Fruit fly (Drosophila melanogaster) whole organism, embryonic: ENCODE results near the gene ich.
A peak's percentile ranks its signal among the peaks of the same experiment; 100 is the strongest.

Experiments used
- Awh ChIP-seq: fragments of 200-800 bp; sonication (Bioruptor generic); IDR thresholded peaks from 2 replicates; pipeline ENCODE4, ENCODE4 v1.3.6; 2022; ENCODE audit warnings: missing biosample characterization, missing genetic modification characterization
- CG10565 ChIP-seq: fragments of 200-800 bp; sonication (Bioruptor generic); optimal IDR thresholded peaks from 3 replicates; lab custom pipeline; 2016; ENCODE audit warnings: missing biosample characterization, mild to moderate bottlenecking, missing genetic modification characterization
- CG11504 ChIP-seq: fragments of 200-800 bp; sonication (Bioruptor generic); optimal IDR thresholded peaks from 3 replicates; lab custom pipeline; 2019; ENCODE audit warnings: missing biosample characterization, mild to moderate bottlenecking, missing genetic modification characterization, moderate library complexity
- CG12391 ChIP-seq: fragments of 200-800 bp; sonication (Bioruptor generic); optimal IDR thresholded peaks from 3 replicates; lab custom pipeline; 2018; ENCODE audit warnings: missing biosample characterization, mild to moderate bottlenecking, missing genetic modification characterization, moderate library complexity
- CG13123 ChIP-seq: fragments of 200-800 bp; sonication (Bioruptor generic); optimal IDR thresholded peaks from 2 replicates; lab custom pipeline; 2016; ENCODE audit warnings: missing biosample characterization, missing genetic modification characterization
- CG1529 ChIP-seq: fragments of 200-800 bp; sonication (Bioruptor generic); optimal IDR thresholded peaks from 3 replicates; lab custom pipeline; 2018; ENCODE audit warnings: missing biosample characterization, missing genetic modification characterization
- CG15479 ChIP-seq: fragments of 200-800 bp; sonication (Bioruptor generic); optimal IDR thresholded peaks from 3 replicates; lab custom pipeline; 2019; ENCODE audit warnings: missing biosample characterization, mild to moderate bottlenecking, missing genetic modification characterization, moderate library complexity
- CG15601 ChIP-seq: fragments of 200-800 bp; sonication (Bioruptor generic); optimal IDR thresholded peaks from 3 replicates; lab custom pipeline; 2019; ENCODE audit warnings: missing biosample characterization, mild to moderate bottlenecking, missing genetic modification characterization, moderate library complexity
- CG17186 ChIP-seq: fragments of 200-800 bp; sonication (Bioruptor generic); optimal IDR thresholded peaks from 3 replicates; lab custom pipeline; 2017; ENCODE audit warnings: missing biosample characterization, missing genetic modification reagents, missing genetic modification characterization
- CG3838 ChIP-seq: fragments of 200-800 bp; sonication (Bioruptor generic); optimal IDR thresholded peaks from 3 replicates; lab custom pipeline; 2016; ENCODE audit warnings: missing biosample characterization, missing genetic modification characterization
- CG4730 ChIP-seq: fragments of 200-800 bp; sonication (Bioruptor generic); IDR thresholded peaks from 2 replicates; pipeline ENCODE4 v1.3.6; 2022; ENCODE audit warnings: missing biosample characterization, missing genetic modification characterization
- CG5180 ChIP-seq: fragments of 200-800 bp; sonication (Bioruptor generic); optimal IDR thresholded peaks from 3 replicates; lab custom pipeline; 2017; ENCODE audit warnings: missing biosample characterization, missing genetic modification characterization, mild to moderate bottlenecking, moderate library complexity, missing genetic modification reagents
- CG5953 ChIP-seq: fragments of 200-800 bp; sonication (Bioruptor generic); IDR thresholded peaks from 2 replicates; pipeline ENCODE4 v1.3.6; 2022; ENCODE audit warnings: missing biosample characterization, missing genetic modification characterization
- CG6683 ChIP-seq: fragments of 200-800 bp; sonication (Bioruptor generic); optimal IDR thresholded peaks from 2 replicates; lab custom pipeline; 2017; ENCODE audit warnings: missing biosample characterization, mild to moderate bottlenecking, missing genetic modification characterization, missing genetic modification reagents
- CG7556 ChIP-seq: fragments of 200-800 bp; sonication (Bioruptor generic); optimal IDR thresholded peaks from 2 replicates; lab custom pipeline; 2017; ENCODE audit warnings: missing biosample characterization, mild to moderate bottlenecking, missing genetic modification characterization
- CG7839 ChIP-seq: fragments of 200-800 bp; sonication (Bioruptor generic); optimal IDR thresholded peaks from 3 replicates; lab custom pipeline; 2018; ENCODE audit warnings: missing biosample characterization, mild to moderate bottlenecking, missing genetic modification characterization, moderate library complexity
- CG8281 ChIP-seq: fragments of 200-800 bp; sonication (Bioruptor generic); optimal IDR thresholded peaks from 2 replicates; lab custom pipeline; 2018; ENCODE audit warnings: missing biosample characterization, mild to moderate bottlenecking, missing genetic modification characterization, moderate library complexity
- CG9797 ChIP-seq: fragments of 200-800 bp; sonication (Bioruptor generic); optimal IDR thresholded peaks from 3 replicates; lab custom pipeline; 2018; ENCODE audit warnings: missing biosample characterization, mild to moderate bottlenecking, missing genetic modification characterization
- CG9876 ChIP-seq: fragments of 200-800 bp; sonication (Bioruptor generic); optimal IDR thresholded peaks from 2 replicates; lab custom pipeline; 2016; ENCODE audit warnings: missing biosample characterization, missing genetic modification characterization
- CHES-1-like ChIP-seq: fragments of 200-800 bp; sonication (Bioruptor generic); optimal IDR thresholded peaks from 2 replicates; lab custom pipeline; 2016; ENCODE audit warnings: missing biosample characterization, missing genetic modification characterization
- D ChIP-seq, 2 experiments: fragments of 200-800 bp in 1 of 2; fragments of >200 bp in 1 of 2; sonication (Bioruptor generic) in 1 of 2; optimal IDR thresholded peaks; 2 replicates in 1 of 2; 3 replicates in 1 of 2; lab custom pipeline; 2017; ENCODE audit warnings: mild to moderate bottlenecking in 1 of 2, missing biosample characterization in 1 of 2, missing genetic modification characterization in 1 of 2, missing genetic modification reagents in 1 of 2
- Dad ChIP-seq: fragments of 200-800 bp; sonication (Bioruptor generic); optimal IDR thresholded peaks from 3 replicates; lab custom pipeline; 2016; ENCODE audit warnings: missing biosample characterization, missing genetic modification characterization
- E2f2 ChIP-seq: fragments of 200-800 bp; sonication (Bioruptor generic); IDR thresholded peaks from 2 replicates; pipeline ENCODE4 v1.3.6; 2022; ENCODE audit warnings: missing biosample characterization, missing genetic modification characterization
- HHEX ChIP-seq: fragments of 200-800 bp; sonication (Bioruptor generic); optimal IDR thresholded peaks from 3 replicates; lab custom pipeline; 2017; ENCODE audit warnings: missing biosample characterization, mild to moderate bottlenecking, missing genetic modification characterization, missing genetic modification reagents
- Lhr ChIP-seq: fragments of 200-800 bp; sonication (Bioruptor generic); optimal IDR thresholded peaks from 3 replicates; lab custom pipeline; 2017; ENCODE audit warnings: mild to moderate bottlenecking, missing biosample characterization, missing genetic modification reagents, missing genetic modification characterization
- Max ChIP-seq: fragments of 200-800 bp; sonication (Bioruptor generic); optimal IDR thresholded peaks from 2 replicates; lab custom pipeline; 2016; ENCODE audit warnings: missing biosample characterization, mild to moderate bottlenecking, missing genetic modification characterization
- Med ChIP-seq: fragments of 200-800 bp; sonication (Bioruptor generic); peaks from one replicate; lab custom pipeline; 2016; ENCODE audit warnings: missing biosample characterization, missing genetic modification characterization, mild to moderate bottlenecking, inconsistent platforms, moderate library complexity
- Mrtf ChIP-seq: fragments of 200-800 bp; sonication (Bioruptor generic); IDR thresholded peaks from 3 replicates; pipeline ENCODE4 v1.3.6; 2022; ENCODE audit warnings: missing biosample characterization, missing genetic modification characterization
- Nf-YB ChIP-seq: fragments of 200-800 bp; sonication (Bioruptor generic); optimal IDR thresholded peaks from 3 replicates; lab custom pipeline; 2019; ENCODE audit warnings: missing biosample characterization, mild to moderate bottlenecking, missing genetic modification characterization, moderate library complexity
- Sry-δ ChIP-seq: fragments of 200-800 bp; sonication (Bioruptor generic); optimal IDR thresholded peaks from 2 replicates; lab custom pipeline; 2016; ENCODE audit warnings: missing biosample characterization, missing genetic modification characterization
- chif ChIP-seq, 2 experiments: fragments of 200-800 bp; sonication (Bioruptor generic); optimal IDR thresholded peaks; 3 replicates each; lab custom pipeline; 2016; ENCODE audit warnings: missing biosample characterization in 2 of 2, missing genetic modification characterization in 2 of 2
- da ChIP-seq: fragments of 200-800 bp; sonication (Bioruptor generic); optimal IDR thresholded peaks from 2 replicates; lab custom pipeline; 2016; ENCODE audit warnings: missing biosample characterization, missing genetic modification characterization
- dm ChIP-seq: fragments of 200-800 bp; sonication (Bioruptor generic); optimal IDR thresholded peaks from 3 replicates; lab custom pipeline; 2016; ENCODE audit warnings: missing biosample characterization, missing genetic modification characterization
- emc ChIP-seq: fragments of 200-800 bp; sonication (Bioruptor generic); optimal IDR thresholded peaks from 2 replicates; lab custom pipeline; 2016; ENCODE audit warnings: missing biosample characterization, missing genetic modification characterization
- en ChIP-seq: fragments of 200-800 bp; sonication (Bioruptor generic); optimal IDR thresholded peaks from 2 replicates; lab custom pipeline; 2016; ENCODE audit warnings: missing biosample characterization, missing genetic modification characterization
- gsb-n ChIP-seq: fragments of 200-800 bp; sonication (Bioruptor generic); optimal IDR thresholded peaks from 3 replicates; lab custom pipeline; 2018; ENCODE audit warnings: missing biosample characterization, mild to moderate bottlenecking, missing genetic modification characterization
- hkb ChIP-seq, 2 experiments: fragments of 200-800 bp in 1 of 2; fragments of >200 bp in 1 of 2; sonication (Bioruptor generic) in 1 of 2; IDR thresholded peaks in 1 of 2; optimal IDR thresholded peaks in 1 of 2; 2 replicates each; pipeline versions ENCODE4 v1.3.6 to Lab custom; 2017 to 2022; ENCODE audit warnings: missing biosample characterization in 1 of 2, missing genetic modification characterization in 1 of 2
- klu ChIP-seq: fragments of 200-800 bp; sonication (Bioruptor generic); IDR thresholded peaks from 2 replicates; pipeline ENCODE4 v1.3.6; 2022; ENCODE audit warnings: missing biosample characterization, missing genetic modification characterization
- lilli ChIP-seq: fragments of 200-800 bp; sonication (Bioruptor generic); optimal IDR thresholded peaks from 3 replicates; lab custom pipeline; 2016; ENCODE audit warnings: missing biosample characterization, missing genetic modification characterization
- lov ChIP-seq, 2 experiments: fragments of 200-800 bp in 1 of 2; fragments of >200 bp in 1 of 2; sonication (Bioruptor generic) in 1 of 2; IDR thresholded peaks in 1 of 2; optimal IDR thresholded peaks in 1 of 2; 2 replicates in 1 of 2; 3 replicates in 1 of 2; pipeline versions ENCODE4 v1.3.6 to Lab custom; 2017 to 2022; ENCODE audit warnings: missing biosample characterization in 1 of 2, missing genetic modification characterization in 1 of 2
- onecut ChIP-seq: fragments of 200-800 bp; sonication (Bioruptor generic); IDR thresholded peaks from 2 replicates; pipeline ENCODE4 v1.3.6; 2022; ENCODE audit warnings: missing biosample characterization, missing genetic modification characterization
- pfk ChIP-seq: fragments of 200-800 bp; sonication (Bioruptor generic); optimal IDR thresholded peaks from 2 replicates; lab custom pipeline; 2018; ENCODE audit warnings: missing biosample characterization, mild to moderate bottlenecking, missing genetic modification characterization, moderate library complexity
- prd ChIP-seq, 3 experiments: fragments of >200 bp in 2 of 3; fragments of 200-800 bp in 1 of 3; sonication (Bioruptor generic) in 1 of 3; optimal IDR thresholded peaks in 2 of 3; IDR thresholded peaks in 1 of 3; 2 replicates in 2 of 3; 3 replicates in 1 of 3; pipeline versions ENCODE4 v1.3.6 to Lab custom; 2017 to 2022; ENCODE audit warnings: missing biosample characterization in 1 of 3, missing genetic modification characterization in 1 of 3
- sim ChIP-seq: fragments of 200-800 bp; sonication (Bioruptor generic); IDR thresholded peaks from 2 replicates; pipeline ENCODE4 v1.3.6; 2022; ENCODE audit warnings: missing biosample characterization, missing genetic modification characterization
- ssp ChIP-seq: fragments of 200-800 bp; sonication (Bioruptor generic); IDR thresholded peaks from 2 replicates; pipeline ENCODE4 v1.3.6; 2022; ENCODE audit warnings: missing biosample characterization, missing genetic modification characterization
- tio ChIP-seq: fragments of 200-800 bp; sonication (Bioruptor generic); optimal IDR thresholded peaks from 2 replicates; lab custom pipeline; 2017; ENCODE audit warnings: missing biosample characterization, missing genetic modification characterization, inconsistent platforms
- toy ChIP-seq: fragments of 200-800 bp; sonication (Bioruptor generic); IDR thresholded peaks from 2 replicates; pipeline ENCODE4 v1.3.6; 2022; ENCODE audit warnings: missing biosample characterization, missing genetic modification characterization

Gene ich

DNA sequence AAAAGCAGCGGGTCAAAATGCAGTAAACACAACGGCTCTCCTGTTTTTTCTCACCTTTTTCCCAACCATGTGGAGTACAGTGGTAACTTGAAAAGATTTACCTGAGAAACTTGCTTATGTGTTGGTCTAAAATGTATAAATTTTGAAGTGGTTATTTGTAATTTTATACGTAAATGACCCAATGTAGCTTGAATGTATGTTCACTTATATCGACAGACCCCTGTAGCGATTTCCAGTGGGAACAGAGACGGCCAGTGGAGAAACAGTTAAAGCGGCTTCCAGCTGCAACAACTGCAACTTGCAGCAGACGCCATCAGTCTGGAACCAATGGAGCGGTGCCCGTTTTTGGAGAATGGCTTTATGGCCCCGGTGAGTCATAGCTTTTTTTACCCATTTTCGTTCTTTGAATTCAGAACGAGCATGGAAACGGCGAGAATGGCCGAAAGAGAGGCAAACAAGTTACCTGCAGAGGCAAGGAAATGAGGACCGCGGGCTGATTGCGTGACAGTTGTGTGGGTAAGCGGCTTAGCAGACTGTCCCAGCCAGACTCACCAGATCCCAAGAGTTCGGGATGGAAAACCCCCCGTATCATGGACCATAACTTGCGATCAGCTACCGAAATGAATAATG, 36.8 kb downstream of the ich start (continued):
- TF ChIP-seq chif (GFP tag; optimal IDR thresholded peaks at IDR 0.05; lab: Kevin White, UChicago) (peak; percentile 70 to 79), lov (optimal IDR thresholded peaks at IDR 0.05; lab: Kevin White, UChicago) (no peak), lov (GFP tag; IDR thresholded peaks at IDR 0.05; lab: Robert Waterston, UW) (peak; percentile 85; the same call in 2 of the 3 replicates), Awh (GFP tag; lab: Robert Waterston, UW) (peak; percentile 86), CG5953 (GFP tag; lab: Robert Waterston, UW) (0 out of 2 replicates have a peak, but pooled peaks have one; percentile 5), CG3838 (GFP tag; lab: Kevin White, UChicago) (no peak), prd (optimal IDR thresholded peaks at IDR 0.05; lab: Kevin White, UChicago) (no peak), prd (GFP tag; IDR thresholded peaks at IDR 0.05; lab: Robert Waterston, UW) (peak; percentile 85), da (GFP tag; lab: Kevin White, UChicago) (no peak), Nf-YB (GFP tag; lab: Kevin White, UChicago) (peak; percentile 24), CG17186 (peak; percentile 16), emc (GFP tag; lab: Kevin White, UChicago) (no peak), sim (GFP tag; lab: Robert Waterston, UW) (peak; percentile 43; the same call in 1 of the 2 replicates), CG9797 (GFP tag; lab: Kevin White, UChicago) (peak; percentile 6), CG4730 (GFP tag; lab: Robert Waterston, UW) (peak; percentile 48; the same call in 1 of the 2 replicates), Med (peak; percentile 85), tio (GFP tag; lab: Kevin White, UChicago) (peak; percentile 23), Sry-δ (peak; percentile 35), Max (GFP tag; lab: Kevin White, UChicago) (peak; percentile 35), klu (no peak), gsb-n (tag; lab: Kevin White, UChicago) (peak; percentile 73), toy (GFP tag; lab: Robert Waterston, UW) (no peak), CG1529 (GFP tag; lab: Kevin White, UChicago) (peak; percentile 51), Mrtf (GFP tag; lab: Robert Waterston, UW) (0 out of 3 replicates have a peak, but pooled peaks have one; percentile 31), Dad (no peak), HHEX (no peak), hkb (optimal IDR thresholded peaks at IDR 0.05; lab: Kevin White, UChicago) (no peak), hkb (GFP tag; IDR thresholded peaks at IDR 0.05; lab: Robert Waterston, UW) (peak; percentile 26; the same call in 1 of the 2 replicates), CG7839 (tag; lab: Kevin White, UChicago) (peak; percentile 67), CG15601 (tag; lab: Kevin White, UChicago) (peak; percentile 79), dm (GFP tag; lab: Kevin White, UChicago) (peak; percentile 25), CG9876 (no peak), lilli (peak; percentile 36), CG12391 (tag; lab: Kevin White, UChicago) (peak; percentile 63), onecut (peak; percentile 61), CG11504 (tag; lab: Kevin White, UChicago) (peak; percentile 83), CG5180 (GFP tag; lab: Kevin White, UChicago) (no peak), CG8281 (tag; lab: Kevin White, UChicago) (no peak), E2f2 (GFP tag; lab: Robert Waterston, UW) (peak; percentile 28; the same call in 1 of the 2 replicates), pfk (GFP tag; lab: Kevin White, UChicago) (peak; percentile 38), CG13123 (GFP tag; lab: Kevin White, UChicago) (peak; percentile 3), CG7556 (GFP tag; lab: Kevin White, UChicago) (peak; percentile 32), ssp (GFP tag; lab: Robert Waterston, UW) (peak; percentile 64), CG6683 (peak; percentile 1), CG15479 (peak; percentile 31), en (GFP tag; lab: Kevin White, UChicago) (peak; percentile 49), CG10565 (GFP tag; lab: Kevin White, UChicago) (no peak), CHES-1-like (GFP tag; lab: Kevin White, UChicago) (no peak), Lhr (GFP tag; lab: Kevin White, UChicago) (no peak), D (optimal IDR thresholded peaks at IDR 0.05; lab: Kevin White, UChicago) (no peak), D (GFP tag; optimal IDR thresholded peaks at IDR 0.05; lab: Kevin White, UChicago) (peak; percentile 72)
